Worm (Caenorhabditis elegans): Measurements from ENCODE around the gene K04C1.3.
A peak's percentile ranks its signal among the peaks of the same experiment; 100 is the strongest.

Gene K04C1.3

DNA sequence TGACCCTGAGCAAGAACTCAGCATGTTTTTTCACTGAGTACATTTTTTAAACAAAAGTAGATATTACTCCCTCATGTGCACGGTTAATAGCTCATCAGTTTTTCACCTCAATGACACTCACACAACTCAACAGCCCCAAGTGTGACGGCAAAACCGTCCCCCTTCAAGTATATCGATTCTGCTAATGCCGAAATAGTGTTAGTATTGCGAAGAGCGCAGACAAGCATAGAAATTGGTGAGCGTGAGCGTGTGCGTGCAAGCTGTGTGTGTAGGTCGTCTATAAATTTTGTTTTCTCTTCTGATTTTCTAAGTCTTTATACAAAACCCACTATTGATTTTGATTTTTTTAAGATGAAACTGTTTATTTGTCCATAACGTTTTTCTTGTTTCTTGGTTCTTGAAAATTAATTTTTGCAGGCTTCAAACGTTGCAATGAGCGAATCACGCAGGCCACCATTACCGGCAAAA is 4.9 kb downstream of the K04C1.3 start, which contains the start of gene K04C1.2 (continued):
- TF ChIP-seq skn-1 (tag; optimal IDR thresholded peaks at IDR 0.05) (no peak), tbx-2 (tag; optimal IDR thresholded peaks at IDR 0.05) (no peak), nhr-43 (tag; optimal IDR thresholded peaks at IDR 0.05; ENCODE audit: poor library complexity, severe bottlenecking) (no peak), ceh-82 (tag; optimal IDR thresholded peaks at IDR 0.05) (no peak), elt-1 (tag; optimal IDR thresholded peaks at IDR 0.05) (no peak), nhr-67 (tag; optimal IDR thresholded peaks at IDR 0.05) (no peak), pqm-1 (tag; optimal IDR thresholded peaks at IDR 0.05) (peak; percentile 44), egl-27 (tag; optimal IDR thresholded peaks at IDR 0.05) (no peak), fkh-2 (tag; optimal IDR thresholded peaks at IDR 0.05) (no peak)

DNA sequence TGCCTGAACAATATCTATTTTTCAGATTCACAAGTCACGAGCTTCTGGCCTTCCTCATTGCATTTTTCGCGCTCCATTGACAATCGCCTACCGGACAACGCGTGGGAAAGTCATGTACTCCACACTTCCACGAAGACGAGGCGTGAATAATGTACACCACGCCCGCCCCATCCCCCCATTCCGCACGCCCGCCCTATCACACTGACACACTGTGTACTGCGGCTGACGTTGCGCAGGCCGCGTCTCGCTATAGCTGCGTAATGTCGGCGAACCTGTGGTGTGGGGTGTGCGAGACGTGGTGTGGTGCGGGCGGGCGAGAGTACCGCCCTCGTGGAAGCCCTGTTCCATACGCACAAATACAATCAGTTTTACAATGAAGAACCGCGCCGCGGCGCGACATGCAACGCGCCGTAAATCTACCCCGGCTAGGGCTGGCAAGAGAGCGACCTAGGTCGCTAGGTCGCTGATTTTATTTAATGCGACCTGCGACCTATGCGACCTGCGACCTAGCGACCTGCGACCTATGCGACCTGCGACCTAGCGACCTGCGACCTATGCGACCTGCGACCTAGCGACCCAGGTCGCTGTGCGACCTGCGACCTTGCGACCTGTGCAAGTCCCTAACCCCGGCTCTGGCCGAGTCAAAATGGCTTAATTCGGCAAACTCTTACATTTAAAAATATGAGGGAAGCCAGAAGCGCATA is 6.9 kb downstream of the K04C1.3 start:
- TF ChIP-seq jun-1 (tag; optimal IDR thresholded peaks at IDR 0.05), result no peak
- TF ChIP-seq elt-1 (tag; optimal IDR thresholded peaks at IDR 0.05), result no peak
- no peak for TF ChIP-seq fkh-10 (GFP tag; optimal IDR thresholded peaks at IDR 0.05)
- no peak for TF ChIP-seq eor-1 (tag; optimal IDR thresholded peaks at IDR 0.05)
- no peak for TF ChIP-seq fkh-2 (tag; optimal IDR thresholded peaks at IDR 0.05)
- no peak for TF ChIP-seq daf-12 (tag; optimal IDR thresholded peaks at IDR 0.05)
- TF ChIP-seq nhr-23 (tag; optimal IDR thresholded peaks at IDR 0.05), result no peak
- TF ChIP-seq nhr-12 (tag; optimal IDR thresholded peaks at IDR 0.05), result no peak
- no peak for TF ChIP-seq fos-1 (tag; optimal IDR thresholded peaks at IDR 0.05)
- no peak for TF ChIP-seq ceh-16 (tag; optimal IDR thresholded peaks at IDR 0.05)
- TF ChIP-seq sea-2 (GFP tag; optimal IDR thresholded peaks at IDR 0.05), result no peak
- no peak for TF ChIP-seq mml-1 (tag; optimal IDR thresholded peaks at IDR 0.05)
- TF ChIP-seq elt-3 (tag; optimal IDR thresholded peaks at IDR 0.05), result no peak
- no peak for TF ChIP-seq zag-1 (tag; optimal IDR thresholded peaks at IDR 0.05)
- TF ChIP-seq lin-39 (tag; optimal IDR thresholded peaks at IDR 0.05), result no peak

DNA sequence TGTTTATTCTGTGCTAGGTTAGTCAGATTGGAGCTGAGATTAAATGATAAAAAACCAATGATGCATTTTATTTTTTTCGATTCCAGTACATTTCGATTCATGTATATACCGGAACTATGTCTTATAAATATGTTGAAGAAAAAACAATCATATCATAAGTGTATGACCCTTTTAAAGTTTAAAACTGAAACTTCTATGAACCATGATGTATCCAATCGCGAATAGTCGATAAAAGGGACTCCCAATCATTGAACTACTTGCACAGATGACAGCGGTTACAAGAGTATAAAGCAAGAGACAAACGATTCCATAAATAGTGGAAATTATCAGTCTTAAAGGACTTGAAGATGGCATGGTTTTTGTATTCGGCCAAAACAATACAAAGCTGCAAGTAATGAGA is 8.3 kb downstream of the K04C1.3 start, which contains the start of gene srg-37:
Gene srg-37 (minus strand): TSS at position 101 of the 400 bp plus-strand sequence.
- TF ChIP-seq nhr-43 (tag; optimal IDR thresholded peaks at IDR 0.05; ENCODE audit: poor library complexity, severe bottlenecking), result no peak
- TF ChIP-seq fkh-10 (GFP tag; optimal IDR thresholded peaks at IDR 0.05), result no peak
- TF ChIP-seq nhr-23 (tag; optimal IDR thresholded peaks at IDR 0.05), result no peak
- no peak for TF ChIP-seq egl-27 (tag; optimal IDR thresholded peaks at IDR 0.05)

DNA sequence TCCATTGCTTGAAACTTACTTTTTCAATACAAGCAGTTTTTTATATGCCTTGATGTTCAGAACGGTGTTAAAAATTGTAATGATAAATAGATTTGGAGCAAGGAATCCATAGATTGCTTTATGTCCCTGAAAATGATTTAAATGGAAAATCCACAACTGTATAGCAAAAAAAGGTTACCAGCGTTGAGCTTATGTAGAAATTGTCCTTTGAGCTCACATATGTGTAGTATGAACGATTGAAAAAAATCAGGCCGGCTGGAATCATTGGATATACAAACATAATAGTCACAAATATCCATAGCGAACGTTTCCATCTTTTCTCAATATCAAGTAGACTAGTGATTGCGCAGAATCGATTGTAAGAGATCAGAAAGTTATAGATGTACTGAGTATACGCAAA is 8.8 kb downstream of the K04C1.3 start, which contains the start of gene srg-36:
Gene srg-36 (minus strand): TSS at position 101 of the 400 bp plus-strand sequence.
- TF ChIP-seq unc-39 (tag; optimal IDR thresholded peaks at IDR 0.05) (no peak), nhr-237 (tag; optimal IDR thresholded peaks at IDR 0.05) (no peak)

DNA sequence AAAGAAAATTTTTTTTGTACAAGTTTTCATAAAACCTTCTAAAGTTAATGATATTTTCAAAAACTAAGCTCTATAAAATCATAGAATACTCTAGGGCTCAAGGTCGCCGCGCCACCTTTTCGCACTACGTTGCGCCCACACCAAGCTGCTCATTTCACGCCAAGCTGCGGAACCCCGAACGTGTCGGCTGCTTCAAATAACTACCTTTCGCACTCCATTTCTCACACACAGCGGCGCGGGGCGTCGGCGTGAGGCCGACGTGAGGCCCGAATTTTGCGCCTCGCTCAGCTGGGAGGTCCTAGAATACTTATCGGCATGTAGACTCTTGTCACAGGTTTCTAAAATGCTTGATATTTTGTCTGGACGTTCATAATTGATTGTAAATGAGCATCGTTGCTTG is 11.2 kb downstream of the K04C1.3 start:
- TF ChIP-seq unc-39 (tag; optimal IDR thresholded peaks at IDR 0.05) (no peak), elt-1 (tag; optimal IDR thresholded peaks at IDR 0.05) (no peak), egl-5 (tag; optimal IDR thresholded peaks at IDR 0.05) (no peak), ztf-11 (tag; optimal IDR thresholded peaks at IDR 0.05) (no peak)

DNA sequence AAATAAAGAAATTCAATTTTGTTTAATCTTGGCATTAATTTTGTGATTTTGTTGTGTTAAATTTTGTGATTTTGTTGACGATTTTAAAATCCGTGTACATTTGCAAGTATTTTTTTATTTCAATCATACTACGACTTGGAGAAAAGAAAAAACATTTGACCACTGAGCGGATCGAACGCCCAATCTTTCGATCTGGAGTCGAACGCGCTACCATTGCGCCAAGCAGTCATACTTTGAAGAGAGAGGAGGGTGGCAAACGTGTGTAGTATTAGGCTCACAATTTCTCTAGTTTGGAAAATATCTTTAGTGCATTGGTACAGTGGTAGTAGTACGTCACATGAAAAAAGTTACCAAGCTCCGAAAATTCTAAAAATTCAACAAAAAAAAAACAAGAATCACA is 14.4 kb downstream of the K04C1.3 start:
- TF ChIP-seq hmg-11 (tag; optimal IDR thresholded peaks at IDR 0.05) (peak; percentile 58), nhr-67 (tag; optimal IDR thresholded peaks at IDR 0.05) (no peak), elt-2 (tag; optimal IDR thresholded peaks at IDR 0.05) (peak; percentile 18), nhr-43 (tag; optimal IDR thresholded peaks at IDR 0.05; ENCODE audit: poor library complexity, severe bottlenecking) (peak; percentile 58), snpc-4 (tag; optimal IDR thresholded peaks at IDR 0.05) (no peak)

DNA sequence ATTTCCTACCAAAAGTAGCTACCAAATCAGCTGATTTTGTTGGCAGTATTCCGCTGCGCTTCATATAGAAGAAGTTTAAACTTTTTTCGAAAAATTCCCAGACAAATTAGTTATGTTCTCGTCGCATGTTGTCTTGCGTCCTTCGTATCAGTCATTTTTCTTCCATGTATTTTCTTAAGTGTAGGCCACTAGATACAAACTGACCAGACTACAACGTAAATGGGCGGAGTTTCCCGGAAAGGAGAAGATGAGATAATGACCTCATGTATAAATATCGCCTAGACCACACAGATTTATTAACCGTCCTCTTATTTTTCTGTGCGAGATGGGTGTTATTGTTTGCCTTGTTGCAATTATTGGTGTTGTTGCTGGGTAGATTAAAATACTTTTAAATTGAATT is 17.9 kb downstream of the K04C1.3 start, which contains the start of gene cyp-13B2:
Gene cyp-13B2 (plus strand): TSS at position 301 of the 400 bp plus-strand sequence.
- no peak for TF ChIP-seq nhr-12 (tag; optimal IDR thresholded peaks at IDR 0.05)
- TF ChIP-seq elt-2 (tag; optimal IDR thresholded peaks at IDR 0.05), result no peak
- TF ChIP-seq egl-27 (tag; optimal IDR thresholded peaks at IDR 0.05), result no peak
- no peak for TF ChIP-seq hmg-11 (tag; optimal IDR thresholded peaks at IDR 0.05)
- no peak for TF ChIP-seq ceh-82 (tag; optimal IDR thresholded peaks at IDR 0.05)
- TF ChIP-seq nhr-11 (tag; optimal IDR thresholded peaks at IDR 0.05), result no peak
- TF ChIP-seq nhr-76 (tag; optimal IDR thresholded peaks at IDR 0.05), result no peak
- TF ChIP-seq R02D3.7 (tag; optimal IDR thresholded peaks at IDR 0.05), result no peak
- no peak for TF ChIP-seq nhr-237 (tag; optimal IDR thresholded peaks at IDR 0.05)
- TF ChIP-seq pqm-1 (tag; optimal IDR thresholded peaks at IDR 0.05), result no peak
- TF ChIP-seq nhr-77 (tag; optimal IDR thresholded peaks at IDR 0.05), result no peak
- TF ChIP-seq ztf-11 (tag; optimal IDR thresholded peaks at IDR 0.05), result no peak
- TF ChIP-seq nhr-67 (tag; optimal IDR thresholded peaks at IDR 0.05), result no peak
- TF ChIP-seq mml-1 (tag; optimal IDR thresholded peaks at IDR 0.05), result no peak
- no peak for TF ChIP-seq skn-1 (tag; optimal IDR thresholded peaks at IDR 0.05)
- TF ChIP-seq pha-4 (tag; optimal IDR thresholded peaks at IDR 0.05), result no peak
